Fruit fly (Drosophila melanogaster) whole organism, larva: ENCODE results near the gene CG13310.

Experiments used
- noc ChIP-seq: fragments of 200-800 bp; sonication (Bioruptor generic); optimal IDR thresholded peaks from 3 replicates; lab custom pipeline; 2019; ENCODE audit warnings: missing biosample characterization, mild to moderate bottlenecking, missing genetic modification characterization, moderate library complexity

The CG13310 gene

dm6 chr3L:8827133-8827867 is 27.0 kb upstream of the CG13310 start, which contains the start of gene dally:
dally (plus strand) TSS chr3L:8827505.
- TF ChIP-seq noc (tag; lab: Kevin White, UChicago), result peak; percentile 30

- no peak for TF ChIP-seq noc (tag; lab: Kevin White, UChicago)
These were observed 25.7 kb upstream of the CG13310 start for dm6 chr3L:8826038-8826437.

- no peak for TF ChIP-seq noc (tag; lab: Kevin White, UChicago)
These were observed 25.2 kb upstream of the CG13310 start for dm6 chr3L:8825560-8825959.

- TF ChIP-seq noc (tag; lab: Kevin White, UChicago), result no peak
These were observed 24.7 kb upstream of the CG13310 start for dm6 chr3L:8825030-8825407.

- no peak for TF ChIP-seq noc (tag; lab: Kevin White, UChicago)
These were observed 24.2 kb upstream of the CG13310 start for dm6 chr3L:8824403-8825029.

DNA sequence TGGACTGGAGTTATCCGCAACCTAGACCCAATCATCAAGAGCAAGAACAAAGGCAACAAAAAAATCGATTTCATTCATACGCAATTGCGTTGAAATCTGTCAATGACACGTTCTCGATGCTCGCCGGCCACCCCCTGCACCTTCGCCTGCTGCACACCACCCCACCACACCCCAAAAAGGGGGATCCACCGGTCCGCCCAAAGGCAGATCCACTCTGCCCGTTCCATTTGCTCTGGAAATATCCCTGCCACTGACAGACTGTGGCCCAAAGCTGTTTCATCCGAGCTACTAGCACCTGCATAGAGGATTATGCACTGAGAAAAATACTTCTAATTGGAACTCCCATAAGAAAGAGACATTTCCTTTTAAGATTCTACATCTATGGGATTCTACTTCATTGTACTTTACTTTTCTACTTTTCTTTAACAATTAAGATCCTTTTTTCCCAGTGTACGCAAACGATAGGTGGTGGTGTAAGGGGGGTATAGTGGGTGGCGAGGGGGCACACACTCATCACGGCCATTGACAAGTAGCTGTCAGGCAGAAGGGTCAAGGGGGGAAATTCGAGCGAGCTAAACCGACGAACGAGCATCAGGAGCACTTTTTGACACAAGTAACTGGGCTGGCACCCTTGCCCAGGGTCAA is 23.5 kb upstream of the CG13310 start:
- TF ChIP-seq noc (tag; lab: Kevin White, UChicago), result no peak

DNA sequence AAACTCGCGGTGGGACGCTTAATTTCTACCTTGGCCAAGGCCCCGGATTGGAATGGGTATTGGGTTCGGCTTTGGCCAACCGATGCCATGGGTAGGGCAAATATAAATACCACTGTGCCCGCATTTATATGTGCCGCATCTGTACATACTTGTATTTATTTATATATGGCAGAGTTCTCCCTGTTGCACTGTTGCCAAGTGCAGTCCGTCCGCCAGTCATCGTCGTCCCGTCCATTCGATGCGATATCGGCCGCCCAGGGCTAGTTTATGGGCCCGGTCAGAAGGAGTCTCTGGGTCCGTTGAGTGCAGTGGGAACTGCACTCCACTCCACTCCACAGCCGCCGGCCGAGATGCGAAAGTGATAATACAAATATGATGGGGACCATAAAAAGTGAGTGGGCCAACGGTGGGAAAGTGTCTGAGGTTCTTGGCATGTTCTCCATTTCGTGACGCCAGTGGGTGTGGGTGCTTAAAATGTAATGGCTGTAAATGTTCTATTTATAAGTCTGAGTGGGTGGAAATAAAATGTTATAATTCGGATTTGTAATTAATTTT is 22.6 kb upstream of the CG13310 start:
- TF ChIP-seq noc (tag; lab: Kevin White, UChicago), result no peak

DNA sequence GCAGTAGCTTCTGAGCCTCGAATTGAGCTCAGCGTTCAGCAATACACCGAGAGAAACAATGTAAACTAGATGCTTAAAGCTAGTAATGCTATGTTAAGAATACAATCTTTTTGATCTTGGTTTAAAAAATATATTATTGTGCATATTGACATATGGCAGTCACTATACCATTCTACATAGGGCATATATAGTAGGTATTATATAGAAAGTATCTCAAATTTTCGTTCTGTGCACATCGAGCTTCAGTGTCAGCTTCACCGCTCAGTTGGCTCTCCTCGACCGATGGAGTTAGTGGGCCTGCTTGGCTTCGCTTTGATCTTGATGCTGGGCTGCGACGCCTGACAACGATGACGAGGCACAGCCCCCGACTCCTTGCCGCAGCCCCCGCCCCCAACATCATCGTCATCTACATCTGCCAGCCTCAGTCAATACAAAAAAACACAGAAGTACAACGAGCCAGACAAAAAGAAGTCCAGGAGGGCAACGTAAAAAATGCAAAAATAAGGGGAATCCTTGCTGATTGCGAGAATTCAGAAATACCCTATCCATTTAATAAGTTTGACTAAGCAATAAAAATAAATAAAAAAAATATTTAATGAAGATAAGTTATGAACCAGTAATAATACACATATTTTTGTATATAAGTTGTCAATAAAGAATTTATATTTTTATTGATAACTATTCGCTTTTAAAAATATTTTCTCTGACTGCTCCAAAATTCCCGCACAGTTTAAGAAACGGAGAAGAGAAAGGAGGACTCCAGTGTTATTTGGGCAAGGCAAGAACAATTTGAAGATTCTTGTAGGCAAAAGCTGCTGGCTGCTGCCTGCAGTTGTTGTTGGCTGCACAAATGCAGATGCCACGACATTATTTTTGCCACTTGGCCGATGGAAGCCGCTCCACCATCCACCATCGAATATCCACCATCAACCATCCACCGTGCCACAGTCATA is 21.7 kb upstream of the CG13310 start:
- TF ChIP-seq noc (tag; lab: Kevin White, UChicago), result no peak

dm6 chr3L:8819441-8819840 is 19.1 kb upstream of the CG13310 start:
- TF ChIP-seq noc (tag; lab: Kevin White, UChicago), result no peak

- no peak for TF ChIP-seq noc (tag; lab: Kevin White, UChicago)
These were observed 13.2 kb upstream of the CG13310 start for dm6 chr3L:8813484-8813883.

DNA sequence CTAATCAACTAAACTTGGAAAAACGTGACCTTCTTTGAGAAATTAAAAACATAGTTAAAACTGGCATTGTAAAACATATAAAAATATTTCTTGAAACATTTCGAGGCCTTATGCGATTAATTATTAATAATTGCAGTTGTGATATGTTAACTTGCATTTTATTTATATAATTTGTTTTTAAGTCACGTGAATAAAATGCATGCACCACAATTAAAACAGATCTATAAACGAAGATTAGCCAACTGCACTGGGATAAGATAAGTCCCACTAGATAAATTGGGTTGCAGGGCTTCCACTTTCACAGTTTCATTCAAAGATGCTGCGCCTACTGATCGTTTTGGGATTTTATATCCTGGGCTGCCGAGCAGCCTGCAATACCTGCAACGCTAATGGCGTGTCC is 9.8 kb upstream of the CG13310 start, which contains the start of gene CG13309:
Gene CG13309 (plus strand): TSS at position 301 of the 400 bp plus-strand sequence.
- no peak for TF ChIP-seq noc (tag; lab: Kevin White, UChicago)

DNA sequence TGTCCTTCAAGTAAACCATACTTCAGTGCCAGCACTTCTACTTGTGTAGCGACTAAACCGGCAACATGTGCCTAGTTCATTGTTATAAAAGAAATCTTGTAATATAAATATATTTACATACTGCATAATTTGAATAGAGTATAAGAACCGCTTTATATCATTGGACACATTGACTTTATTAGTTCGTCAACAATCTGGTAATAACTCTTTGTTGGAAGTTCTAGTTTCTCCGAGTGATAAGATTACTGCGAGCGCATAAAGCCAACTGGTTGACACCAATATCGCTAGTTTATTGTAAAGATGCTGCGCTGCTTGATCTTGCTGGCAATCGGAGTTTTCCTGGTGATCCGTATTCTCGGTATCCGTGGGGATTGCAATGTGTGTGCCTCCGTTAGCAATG is 7.9 kb upstream of the CG13310 start, which contains the start of gene CG13308:
Gene CG13308 (plus strand): TSS at position 301 of the 400 bp plus-strand sequence.
- TF ChIP-seq noc (tag; lab: Kevin White, UChicago), result no peak

- no peak for TF ChIP-seq noc (tag; lab: Kevin White, UChicago)
These were observed 6.8 kb upstream of the CG13310 start, which contains the start of the genes CG13312 and CG32024 for dm6 chr3L:8807113-8807651. CG13312 (minus strand) TSS chr3L:8807213. CG32024 (plus strand) TSS chr3L:8807601.

DNA sequence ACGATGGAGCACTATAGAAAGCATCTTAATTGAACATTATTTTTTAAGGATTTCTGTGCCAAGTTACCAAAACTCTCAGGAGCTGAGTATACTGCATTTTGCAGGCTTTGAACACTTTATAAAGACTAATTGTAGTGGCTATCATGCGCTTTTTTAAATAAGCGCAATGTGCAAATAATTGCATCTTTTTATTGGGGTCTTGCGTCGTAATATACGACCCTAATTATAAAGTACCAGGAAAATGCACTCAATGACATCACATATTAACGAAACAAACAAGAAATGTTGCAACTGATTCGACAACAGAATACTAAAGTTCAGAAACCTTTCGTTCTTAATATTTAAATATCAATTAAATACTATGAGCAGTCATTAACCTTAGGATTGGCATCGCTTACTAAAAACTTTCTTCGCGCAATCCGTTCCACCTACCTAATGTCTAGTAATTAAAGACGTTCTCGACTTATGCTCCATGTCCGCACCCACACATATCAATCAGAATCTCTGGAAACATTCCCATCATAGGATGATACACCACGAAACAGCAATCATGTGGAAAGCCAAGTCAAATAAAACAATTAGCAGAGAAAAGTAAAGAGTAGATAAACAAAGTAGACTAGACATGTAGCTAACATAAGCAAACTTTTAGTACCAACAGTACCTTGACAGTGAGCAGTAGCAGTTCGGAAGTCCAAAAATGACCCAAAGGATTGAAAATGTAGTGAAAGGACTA is 3.9 kb upstream of the CG13310 start, which contains the start of the genes CG32023 and CG34427:
Gene CG32023 (minus strand): TSS at position 101 of the 733 bp plus-strand sequence.
Gene CG34427 (plus strand): TSS at position 683 of the 733 bp plus-strand sequence.
- TF ChIP-seq noc (tag; lab: Kevin White, UChicago), result no peak
